Worm (Caenorhabditis elegans): ENCODE results near the gene T24D5.3.

DNA sequence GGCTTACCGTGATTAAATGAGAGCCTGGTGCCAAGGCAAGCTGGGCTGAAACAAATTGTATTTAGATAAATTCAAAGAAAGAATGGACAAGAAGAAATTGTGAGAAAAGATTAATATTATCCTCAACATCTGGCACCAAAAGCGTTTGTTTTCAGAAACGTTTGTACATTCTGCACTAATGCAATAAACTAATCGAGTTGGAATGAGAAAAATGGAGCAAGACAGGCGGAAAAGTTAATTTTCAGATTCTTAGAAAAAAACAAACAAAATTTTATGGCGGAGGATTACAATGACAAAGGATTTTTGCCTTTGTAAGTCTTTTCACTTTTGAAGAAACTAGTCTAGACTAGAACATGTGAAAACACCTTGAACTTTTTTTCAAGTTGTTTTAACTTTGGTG, 28.2 kb upstream of the T24D5.3 start, which contains the start of gene npr-4:
- TF ChIP-seq ceh-6 (GFP tag; optimal IDR thresholded peaks at IDR 0.05) (no peak), ama-1 (optimal IDR thresholded peaks at IDR 0.05) (no peak), rnt-1 (tag; optimal IDR thresholded peaks at IDR 0.05) (no peak), K09A11.1 (tag; optimal IDR thresholded peaks at IDR 0.05; ENCODE audit: insufficient read depth) (no peak), pros-1 (tag; optimal IDR thresholded peaks at IDR 0.05) (no peak), nfya-1 (tag; optimal IDR thresholded peaks at IDR 0.05) (no peak), hlh-13 (GFP tag; optimal IDR thresholded peaks at IDR 0.05) (no peak)

Measured in whole organism, late embryonic.